Worm (Caenorhabditis elegans): Measurements from ENCODE around the gene glb-29.

Gene glb-29

DNA sequence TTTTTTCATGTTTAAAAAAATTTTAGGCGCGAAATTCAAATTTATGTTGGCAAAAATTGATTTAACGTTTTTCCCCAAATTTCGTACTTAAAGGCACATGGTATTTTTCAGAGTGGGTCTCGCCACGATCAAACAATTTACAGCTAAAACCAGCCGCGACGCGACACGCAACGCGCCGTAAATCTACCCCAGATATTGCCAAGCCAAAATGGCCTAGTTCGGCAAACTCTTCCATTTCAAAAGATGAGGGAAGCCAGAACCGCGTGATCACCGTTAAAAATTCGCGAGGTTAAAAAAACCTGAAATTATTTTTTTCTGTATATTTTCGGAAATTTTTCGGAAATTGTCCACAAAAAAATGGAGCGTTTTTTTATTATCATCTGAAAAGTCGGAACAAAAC, 51.0 kb downstream of the glb-29 start:
- TF ChIP-seq mdt-29 (GFP tag; IDR thresholded peaks at IDR 0.05): no peak
- peak; percentile 52 for TF ChIP-seq mep-1 (tag; optimal IDR thresholded peaks at IDR 0.05)
- no peak for TF ChIP-seq T20F7.1 (GFP tag; optimal IDR thresholded peaks at IDR 0.05)
- 0 out of 2 replicates have a peak, but pooled peaks have one; percentile 17 for TF ChIP-seq zfp-3 (GFP tag; conservative IDR thresholded peaks at IDR 0.05)
- TF ChIP-seq dve-1 (tag; optimal IDR thresholded peaks at IDR 0.05; ENCODE audit: insufficient read depth): peak; percentile 9
- peak in 1 of 2 experiments; percentile 17 for TF ChIP-seq hif-1 (tag; optimal IDR thresholded peaks at IDR 0.05)
- no peak for TF ChIP-seq ceh-32 (tag; optimal IDR thresholded peaks at IDR 0.05; ENCODE audit: poor library complexity)
- 0 out of 2 replicates have a peak, but pooled peaks have one; percentile 17 for TF ChIP-seq lin-1 (GFP tag; IDR thresholded peaks at IDR 0.05)

DNA sequence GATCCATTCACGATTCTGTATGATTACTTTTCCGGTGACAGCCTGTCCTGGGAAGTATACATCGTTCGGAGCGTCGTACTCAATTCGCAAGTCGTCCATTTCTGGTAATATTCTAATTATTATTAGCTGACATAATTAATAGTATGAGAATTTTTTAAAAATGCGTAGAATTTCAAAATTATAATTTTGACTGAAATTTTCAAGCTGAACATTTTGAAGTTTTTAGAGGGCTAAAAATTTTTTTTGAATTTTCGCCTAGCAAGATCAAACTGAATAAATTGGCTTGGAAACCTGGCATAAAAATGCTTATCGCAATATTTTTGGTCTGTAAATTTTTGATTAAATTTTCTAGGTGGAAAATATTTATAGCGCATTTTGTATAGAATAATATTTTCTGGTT, 53.6 kb downstream of the glb-29 start, which contains the start of gene arrd-7:
arrd-7 (minus strand) TSS at position 101 of the 400 bp plus-strand sequence.
- no peak for TF ChIP-seq gei-8 (GFP tag; optimal IDR thresholded peaks at IDR 0.05)
- no peak for TF ChIP-seq spr-3 (GFP tag; optimal IDR thresholded peaks at IDR 0.05)
- TF ChIP-seq unc-62 (GFP tag; optimal IDR thresholded peaks at IDR 0.05 in 1 of 2): peak in 1 of 2 experiments; percentile 45
- no peak for TF ChIP-seq unc-62 (tag; optimal IDR thresholded peaks at IDR 0.05)
- TF ChIP-seq ces-1 (GFP tag; optimal IDR thresholded peaks at IDR 0.05): no peak

DNA sequence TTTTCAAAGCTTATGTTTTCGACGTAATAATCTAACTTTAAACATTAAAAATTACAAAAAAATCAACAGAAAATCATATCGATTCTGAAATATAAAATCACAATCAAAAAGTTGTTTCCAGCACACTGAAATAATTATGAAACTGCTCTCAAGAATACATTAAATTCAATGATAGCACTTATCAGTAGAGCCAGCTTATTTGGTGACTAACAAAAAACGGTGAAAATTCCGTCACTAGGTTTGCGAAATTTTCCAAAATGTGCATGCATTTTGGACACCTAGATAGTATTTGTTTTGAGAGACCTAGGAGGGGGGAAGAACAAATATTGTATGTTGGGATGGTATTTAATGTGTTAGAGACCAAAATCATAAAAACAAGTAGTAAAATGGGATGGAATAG, 54.2 kb downstream of the glb-29 start:
- TF ChIP-seq hmg-1.1 (GFP tag; IDR thresholded peaks at IDR 0.05) (no peak), mdt-29 (GFP tag; IDR thresholded peaks at IDR 0.05) (no peak), dve-1 (tag; optimal IDR thresholded peaks at IDR 0.05; ENCODE audit: insufficient read depth) (peak; percentile 33), pqm-1 (tag; optimal IDR thresholded peaks at IDR 0.05) (peak; percentile 91), ceh-44 (GFP tag; IDR thresholded peaks at IDR 0.05) (no peak), cey-2 (tag; optimal IDR thresholded peaks at IDR 0.05; ENCODE audit: borderline replicate concordance, insufficient read depth) (no peak), ctbp-1 (GFP tag; IDR thresholded peaks at IDR 0.05) (no peak), dmd-6 (GFP tag; IDR thresholded peaks at IDR 0.05) (peak; percentile 43; the same call in 1 of the 2 replicates), snpc-4 (tag; optimal IDR thresholded peaks at IDR 0.05) (no peak), nhr-77 (tag; optimal IDR thresholded peaks at IDR 0.05) (no peak), nhr-28 (tag; optimal IDR thresholded peaks at IDR 0.05) (peak; percentile 41), lim-7 (GFP tag; IDR thresholded peaks at IDR 0.05) (no peak), madf-5 (GFP tag; IDR thresholded peaks at IDR 0.05) (no peak), set-16 (GFP tag; IDR thresholded peaks at IDR 0.05) (no peak), tag-97 (GFP tag; IDR thresholded peaks at IDR 0.05) (no peak), ceh-62 (tag; optimal IDR thresholded peaks at IDR 0.05) (no peak), hlh-11 (tag; optimal IDR thresholded peaks at IDR 0.05) (peak; percentile 14), Y48G9A.11 (GFP tag; IDR thresholded peaks at IDR 0.05) (no peak), D1046.2 (GFP tag; IDR thresholded peaks at IDR 0.05) (no peak), lin-15B (tag; optimal IDR thresholded peaks at IDR 0.05) (no peak), F10B5.3 (tag; optimal IDR thresholded peaks at IDR 0.05) (no peak), zip-11 (GFP tag; IDR thresholded peaks at IDR 0.05) (no peak), nhr-41 (GFP tag; IDR thresholded peaks at IDR 0.05) (no peak), skn-1 (tag; optimal IDR thresholded peaks at IDR 0.05) (no peak), lsy-2 (tag; optimal IDR thresholded peaks at IDR 0.05) (no peak), arid-1 (GFP tag; conservative IDR thresholded peaks at IDR 0.05) (no peak), pha-4 (GFP tag; IDR thresholded peaks at IDR 0.05) (no peak), pha-4 (tag; optimal IDR thresholded peaks at IDR 0.05) (no peak), daf-16 (GFP tag; optimal IDR thresholded peaks at IDR 0.05) (no peak), daf-16 (tag; optimal IDR thresholded peaks at IDR 0.05) (peak; percentile 48), nhr-10 (tag; optimal IDR thresholded peaks at IDR 0.05) (no peak)

Measured in whole organism, L4 larva.